Worm (Caenorhabditis elegans): ENCODE measurements around the gene T14B4.5.

DNA sequence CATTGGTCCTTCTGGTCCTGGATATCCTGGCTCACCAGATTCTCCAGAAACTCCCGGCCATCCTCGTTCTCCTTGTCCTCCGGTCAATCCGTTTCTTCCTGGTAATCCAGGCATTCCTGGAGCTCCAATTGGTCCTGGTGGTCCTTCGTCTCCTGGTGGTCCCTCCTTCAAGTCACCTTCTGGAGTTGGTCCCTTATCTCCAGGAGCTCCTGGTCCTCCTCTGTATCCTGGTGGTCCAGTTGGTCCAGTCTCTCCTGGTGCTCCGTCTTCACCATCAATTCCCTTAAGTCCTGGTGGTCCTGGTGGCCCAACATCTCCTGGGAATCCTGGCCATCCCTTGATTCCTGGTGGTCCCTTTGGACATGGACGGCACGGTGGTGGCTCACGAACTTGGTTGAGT lies 6.1 kb upstream of the T14B4.5 start:
- TF ChIP-seq T22C8.4 (GFP tag; IDR thresholded peaks at IDR 0.05) (no peak), ref-1 (GFP tag; conservative IDR thresholded peaks at IDR 0.05) (no peak)

Measured in whole organism, midembryonic.